Worm (Caenorhabditis elegans) whole organism, dauer: ENCODE measurements around the gene T15B7.8.

Experiments used
- unc-62 ChIP-seq: sonication (generic microtip); optimal IDR thresholded peaks from 2 replicates; lab custom pipeline; 2017; ENCODE audit warnings: missing biosample characterization, missing genetic modification reagents, missing genetic modification characterization

T15B7.8 gene

ce11 chrV:6801850-6802249 is 19.8 kb upstream of the T15B7.8 start, which contains the start of gene dmsr-10:
TSS of gene dmsr-10 (minus strand) at chrV:6801950.
- TF ChIP-seq unc-62 (GFP tag; lab: Kevin White, UChicago): no peak

ce11 chrV:6803992-6804391 is 17.6 kb upstream of the T15B7.8 start, which contains the start of gene dmsr-11:
TSS of gene dmsr-11 (minus strand) at chrV:6804092.
- TF ChIP-seq unc-62 (GFP tag; lab: Kevin White, UChicago): no peak

DNA sequence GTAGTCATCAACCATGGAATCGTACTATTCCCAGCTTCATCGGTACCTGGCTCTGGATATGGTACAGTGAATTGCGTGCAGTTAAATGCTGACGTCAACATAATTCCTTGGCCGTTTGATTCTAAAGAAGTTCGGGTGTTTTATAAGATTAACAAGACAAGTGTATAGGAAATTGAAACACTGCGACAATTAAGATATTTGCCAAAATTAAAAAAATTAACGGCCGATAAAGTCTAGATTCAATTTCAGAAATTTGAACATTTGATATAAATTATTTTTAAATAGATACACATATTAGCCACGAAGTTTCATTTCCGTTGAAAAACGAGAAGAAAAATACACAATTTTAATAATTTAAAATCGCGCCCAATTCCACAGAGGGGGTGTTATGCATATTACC is 15.3 kb upstream of the T15B7.8 start, which contains the start of gene dmsr-12:
Gene dmsr-12 (minus strand): TSS at position 101 of the 400 bp plus-strand sequence.
- TF ChIP-seq unc-62 (GFP tag; lab: Kevin White, UChicago): no peak

DNA sequence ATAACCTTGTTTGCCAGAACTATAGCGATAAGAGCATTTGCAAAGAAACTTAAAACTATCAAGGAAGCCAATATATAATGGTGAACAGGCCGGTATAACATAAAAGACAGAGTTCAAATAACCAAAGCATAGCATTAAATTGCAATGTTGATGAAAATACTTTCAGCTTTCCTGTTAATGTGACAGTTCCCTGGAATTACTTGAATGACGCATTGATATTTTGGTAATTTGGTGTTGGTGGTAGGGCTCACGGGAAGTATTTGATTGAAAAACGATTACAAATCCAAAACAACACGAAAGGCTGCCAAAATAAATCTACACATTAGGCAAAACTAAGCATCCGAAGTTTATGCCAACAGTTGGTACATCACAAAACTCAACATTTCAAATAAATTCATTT is 12.6 kb upstream of the T15B7.8 start, which contains the start of gene dmsr-16:
Gene dmsr-16 (minus strand): TSS at position 101 of the 400 bp plus-strand sequence.
- TF ChIP-seq unc-62 (GFP tag; lab: Kevin White, UChicago): no peak

- no peak for TF ChIP-seq unc-62 (GFP tag; lab: Kevin White, UChicago)
Measured at ce11 chrV:6810091-6810490, 11.5 kb upstream of the T15B7.8 start.

DNA sequence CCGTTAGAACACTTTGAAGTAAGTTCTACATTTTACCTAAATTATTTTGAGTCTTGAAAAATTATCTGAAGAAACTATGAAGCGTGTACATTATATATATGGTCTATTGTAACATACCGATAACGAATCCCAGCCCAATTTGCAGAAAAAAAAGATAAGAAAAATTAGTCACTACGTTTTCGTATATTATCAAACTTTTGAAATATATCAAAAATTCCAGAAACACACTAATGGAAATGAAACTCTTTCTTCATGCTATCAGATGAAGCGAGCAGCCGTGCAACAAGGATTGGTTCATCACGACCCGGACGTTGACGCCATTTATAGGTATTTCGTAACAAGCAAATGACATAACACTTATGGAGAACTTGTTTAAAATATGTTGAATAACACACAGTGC is 9.7 kb upstream of the T15B7.8 start:
- no peak for TF ChIP-seq unc-62 (GFP tag; lab: Kevin White, UChicago)

- TF ChIP-seq unc-62 (GFP tag; lab: Kevin White, UChicago): no peak
Measured at ce11 chrV:6813862-6814261, 7.7 kb upstream of the T15B7.8 start.

DNA sequence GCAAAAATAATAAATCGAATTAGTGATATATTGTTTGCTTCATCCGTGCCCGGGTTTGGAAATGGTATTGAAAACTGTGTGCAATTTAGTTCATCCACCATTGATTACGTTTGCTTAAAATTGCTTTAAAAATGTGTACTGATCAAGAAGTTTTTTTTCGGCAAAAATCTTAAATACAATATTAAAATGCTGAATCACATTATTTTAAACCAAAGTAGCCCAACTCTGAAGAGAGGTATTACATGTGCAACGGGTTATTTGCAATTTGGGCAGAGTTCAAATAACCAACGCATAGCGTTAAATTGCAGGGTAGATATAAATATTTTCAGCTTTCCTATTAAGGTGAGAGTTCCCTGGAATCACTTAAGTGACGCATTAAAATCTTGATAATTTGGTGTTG is 4.4 kb upstream of the T15B7.8 start, which contains the start of gene dmsr-14:
Gene dmsr-14 (minus strand): TSS at position 101 of the 400 bp plus-strand sequence.
- no peak for TF ChIP-seq unc-62 (GFP tag; lab: Kevin White, UChicago)

ce11 chrV:6819812-6820211 is 1.8 kb upstream of the T15B7.8 start, which contains the start of gene dmsr-13:
TSS of gene dmsr-13 (minus strand) at chrV:6819912.
- no peak for TF ChIP-seq unc-62 (GFP tag; lab: Kevin White, UChicago)

DNA sequence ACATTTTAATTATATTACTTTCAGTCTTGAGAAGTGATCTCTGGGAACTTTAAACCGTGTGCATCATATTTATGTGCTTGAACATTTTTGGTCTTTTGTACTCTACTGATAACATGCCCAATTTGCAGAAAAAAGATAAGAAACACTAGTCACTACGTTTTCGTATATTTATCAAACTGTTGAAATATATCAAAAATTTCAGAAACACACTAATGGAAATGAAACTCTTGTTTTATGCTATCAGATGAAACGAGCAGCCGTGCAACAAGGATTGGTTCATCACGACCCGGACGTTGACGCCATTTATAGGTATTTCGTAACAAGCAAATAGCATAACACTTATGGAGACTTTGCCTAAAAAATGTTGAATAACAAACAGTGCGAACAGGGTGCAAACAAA is 1.8 kb downstream of the T15B7.8 start:
- TF ChIP-seq unc-62 (GFP tag; lab: Kevin White, UChicago): no peak

ce11 chrV:6828786-6829185 is 7.2 kb downstream of the T15B7.8 start, which contains the start of gene dmsr-15:
TSS of gene dmsr-15 (minus strand) at chrV:6828886.
- no peak for TF ChIP-seq unc-62 (GFP tag; lab: Kevin White, UChicago)

ce11 chrV:6829404-6829803 is 7.8 kb downstream of the T15B7.8 start, which contains the start of gene col-141:
TSS of gene col-141 (plus strand) at chrV:6829704.
- no peak for TF ChIP-seq unc-62 (GFP tag; lab: Kevin White, UChicago)

ce11 chrV:6830075-6830474 is 8.5 kb downstream of the T15B7.8 start:
- no peak for TF ChIP-seq unc-62 (GFP tag; lab: Kevin White, UChicago)

- TF ChIP-seq unc-62 (GFP tag; lab: Kevin White, UChicago): no peak
Measured at ce11 chrV:6830755-6831227, 9.2 kb downstream of the T15B7.8 start, which contains the start of gene col-142. TSS of gene col-142 (plus strand) at chrV:6831177.

- no peak for TF ChIP-seq unc-62 (GFP tag; lab: Kevin White, UChicago)
Measured at ce11 chrV:6831539-6831938, 9.9 kb downstream of the T15B7.8 start.

DNA sequence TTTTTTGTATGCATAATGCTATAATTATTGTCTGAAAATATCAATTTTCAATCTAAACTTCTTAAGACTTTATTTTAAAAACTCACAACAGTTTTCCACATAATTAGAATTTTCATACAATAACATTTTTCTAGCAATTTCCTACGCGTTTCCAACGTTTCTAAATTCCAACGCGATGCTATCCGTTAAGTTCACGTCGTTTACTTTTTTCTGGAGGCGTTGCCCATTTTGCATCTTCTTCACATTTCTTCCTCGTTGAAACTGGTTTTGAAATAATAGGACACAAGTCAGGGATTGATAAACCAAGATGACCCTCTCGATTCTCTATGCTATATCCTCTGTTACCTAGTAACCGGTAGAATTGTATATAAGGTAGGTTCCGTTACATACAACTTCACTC is 13.6 kb downstream of the T15B7.8 start, which contains the start of the genes T15B7.14 and col-143:
Gene T15B7.14 (minus strand): TSS at position 101 of the 400 bp plus-strand sequence.
Gene col-143 (plus strand): TSS at position 394 of the 400 bp plus-strand sequence.
- TF ChIP-seq unc-62 (GFP tag; lab: Kevin White, UChicago): no peak

DNA sequence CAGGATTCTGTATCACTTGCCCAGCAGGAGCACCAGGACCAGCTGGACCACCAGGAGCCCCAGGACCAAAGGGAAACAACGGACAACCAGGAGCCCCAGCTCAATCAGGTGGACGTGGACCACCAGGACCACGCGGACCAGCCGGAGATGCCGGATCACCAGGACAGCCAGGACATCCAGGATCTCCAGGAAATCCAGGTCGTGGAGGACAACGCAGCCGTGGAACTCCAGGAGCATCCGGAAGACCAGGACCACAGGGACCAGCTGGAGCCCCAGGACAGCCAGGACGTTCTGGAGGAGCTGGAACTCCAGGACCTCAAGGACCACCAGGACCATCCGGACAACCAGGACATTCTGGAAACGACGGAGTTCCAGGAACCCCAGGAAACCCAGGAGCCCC is 14.4 kb downstream of the T15B7.8 start:
- TF ChIP-seq unc-62 (GFP tag; lab: Kevin White, UChicago): no peak
